Worm (Caenorhabditis elegans): ENCODE data around the gene rpt-3.

rpt-3 gene

DNA sequence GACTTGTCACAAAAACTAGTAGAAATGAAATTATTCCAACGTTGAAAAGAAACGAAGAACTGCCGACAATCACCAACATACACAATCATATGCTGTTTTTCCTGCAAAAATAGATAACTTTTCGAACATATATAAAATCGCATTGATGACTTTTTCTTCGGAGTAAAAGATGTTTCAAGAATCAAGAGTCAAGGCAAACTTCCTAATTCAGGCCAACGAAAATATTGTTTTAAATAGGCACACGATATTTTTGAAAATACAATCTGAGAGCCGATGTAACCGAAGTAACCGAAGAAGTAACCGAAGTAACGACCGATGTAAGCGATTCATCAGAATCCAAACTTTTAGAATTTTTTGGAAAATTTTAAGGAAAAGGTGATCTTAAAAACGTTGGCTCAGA lies 30.4 kb downstream of the rpt-3 start, which contains the start of gene C09E7.10 (continued):
- TF ChIP-seq snpc-4 (tag; optimal IDR thresholded peaks at IDR 0.05) (no peak), R02D3.7 (tag; optimal IDR thresholded peaks at IDR 0.05) (no peak)

DNA sequence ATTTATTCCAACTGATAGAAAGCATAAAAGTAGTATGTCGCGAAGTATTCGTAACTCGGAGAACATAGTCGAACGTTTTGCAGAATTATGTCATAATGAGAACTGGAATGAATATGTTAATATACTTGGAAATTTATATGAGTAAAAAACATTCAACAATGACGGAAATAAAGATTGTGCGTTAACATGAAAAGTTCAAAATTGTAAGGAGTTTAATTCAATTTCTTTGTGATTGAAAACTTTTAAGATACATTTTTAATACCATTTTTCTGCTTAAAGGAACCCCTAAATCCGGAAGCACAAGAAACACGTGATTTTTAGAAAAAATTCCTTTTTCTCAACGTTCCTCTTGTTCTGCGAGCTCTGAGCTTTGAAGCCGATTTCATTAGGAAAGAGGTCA lies 36.0 kb downstream of the rpt-3 start, which contains the start of gene oig-1:
Gene oig-1, minus strand, starts transcription at position 101 of the 400 bp plus-strand sequence.
- TF ChIP-seq aha-1 (tag) (no peak), php-3 (GFP tag; IDR thresholded peaks at IDR 0.05) (no peak), spr-1 (tag; optimal IDR thresholded peaks at IDR 0.05) (no peak), lin-29 (GFP tag; IDR thresholded peaks at IDR 0.05) (no peak), ceh-82 (tag; optimal IDR thresholded peaks at IDR 0.05) (no peak), mxl-3 (GFP tag; optimal IDR thresholded peaks at IDR 0.05) (no peak), mxl-2 (GFP tag; conservative IDR thresholded peaks at IDR 0.05) (no peak), ZK546.5 (tag; optimal IDR thresholded peaks at IDR 0.05) (no peak), tag-97 (GFP tag; IDR thresholded peaks at IDR 0.05) (no peak), hmg-1.1 (GFP tag; IDR thresholded peaks at IDR 0.05) (no peak), aly-2 (tag; optimal IDR thresholded peaks at IDR 0.05) (no peak), skn-1 (tag; optimal IDR thresholded peaks at IDR 0.05) (no peak), nhr-6 (tag; optimal IDR thresholded peaks at IDR 0.05) (no peak), nhr-48 (tag; optimal IDR thresholded peaks at IDR 0.05) (no peak), ces-1 (GFP tag; optimal IDR thresholded peaks at IDR 0.05) (no peak), lin-1 (GFP tag; IDR thresholded peaks at IDR 0.05) (no peak), lsy-2 (tag; optimal IDR thresholded peaks at IDR 0.05) (no peak), unc-62 (GFP tag; optimal IDR thresholded peaks at IDR 0.05 in 1 of 2) (no peak), unc-62 (tag; optimal IDR thresholded peaks at IDR 0.05) (no peak)

DNA sequence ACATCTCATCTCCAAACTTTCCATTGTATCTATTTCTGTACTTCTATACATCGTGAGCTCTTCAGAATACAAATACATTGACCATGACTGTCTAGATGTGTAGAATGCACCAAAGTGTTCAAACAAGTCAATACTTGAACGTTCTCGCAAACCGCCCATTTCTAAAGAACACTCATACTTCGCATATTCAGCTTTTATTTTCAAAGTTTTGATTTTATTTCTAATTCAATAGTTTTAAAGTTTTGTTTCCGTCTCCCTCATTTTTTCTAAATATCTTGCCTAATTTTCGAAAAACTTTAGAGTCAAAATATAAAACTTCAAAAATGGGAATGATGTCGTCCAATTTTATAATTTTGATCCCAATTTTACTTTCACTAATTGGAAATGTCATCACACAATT lies 38.3 kb downstream of the rpt-3 start, which contains the start of gene pqn-10:
Gene pqn-10, plus strand, starts transcription at position 301 of the 400 bp plus-strand sequence.
- TF ChIP-seq ceh-82 (tag; optimal IDR thresholded peaks at IDR 0.05) = no peak
- TF ChIP-seq ctbp-1 (GFP tag; IDR thresholded peaks at IDR 0.05) = no peak
- no peak for TF ChIP-seq F37D6.2 (tag; optimal IDR thresholded peaks at IDR 0.05)
- no peak for TF ChIP-seq mdt-29 (GFP tag; IDR thresholded peaks at IDR 0.05)
- no peak for TF ChIP-seq cey-2 (tag; optimal IDR thresholded peaks at IDR 0.05; ENCODE audit: borderline replicate concordance, insufficient read depth)
- TF ChIP-seq lin-39 (tag; optimal IDR thresholded peaks at IDR 0.05) = no peak
- TF ChIP-seq F44E2.7 (GFP tag; IDR thresholded peaks at IDR 0.05) = no peak

DNA sequence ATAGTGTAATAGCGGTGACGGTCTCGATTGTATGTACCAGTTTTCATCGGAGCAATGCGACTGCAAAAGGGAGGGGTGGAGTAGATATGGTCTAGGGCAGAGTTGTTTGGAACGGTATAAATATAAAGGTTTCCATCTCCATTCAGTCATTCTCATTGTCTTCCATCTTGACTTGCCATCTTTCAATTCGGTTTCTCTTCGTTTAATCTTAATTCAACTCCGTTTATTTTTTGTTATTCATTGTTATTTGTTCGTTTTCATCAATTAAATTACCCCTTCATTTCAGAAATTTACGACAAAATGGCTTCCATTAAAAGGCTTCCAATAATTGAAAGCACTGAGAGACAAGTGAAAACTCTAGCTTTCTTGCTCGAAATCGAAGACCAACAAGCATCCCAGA lies 41.5 kb downstream of the rpt-3 start, which contains the start of gene C09E7.11:
Gene C09E7.11, plus strand, starts transcription at position 301 of the 400 bp plus-strand sequence.
- TF ChIP-seq cey-2 (tag; optimal IDR thresholded peaks at IDR 0.05; ENCODE audit: borderline replicate concordance, insufficient read depth) = no peak
- no peak for TF ChIP-seq egl-27 (tag; optimal IDR thresholded peaks at IDR 0.05)
- TF ChIP-seq lsy-2 (tag; optimal IDR thresholded peaks at IDR 0.05) = no peak
- no peak for TF ChIP-seq madf-5 (GFP tag; IDR thresholded peaks at IDR 0.05)
- TF ChIP-seq daf-19 (GFP tag; conservative IDR thresholded peaks at IDR 0.05) = no peak
- no peak for TF ChIP-seq aha-1 (tag)
- no peak for TF ChIP-seq egl-43 (GFP tag; IDR thresholded peaks at IDR 0.05)
- TF ChIP-seq ztf-11 (tag; optimal IDR thresholded peaks at IDR 0.05) = no peak
- TF ChIP-seq php-3 (GFP tag; IDR thresholded peaks at IDR 0.05) = no peak

DNA sequence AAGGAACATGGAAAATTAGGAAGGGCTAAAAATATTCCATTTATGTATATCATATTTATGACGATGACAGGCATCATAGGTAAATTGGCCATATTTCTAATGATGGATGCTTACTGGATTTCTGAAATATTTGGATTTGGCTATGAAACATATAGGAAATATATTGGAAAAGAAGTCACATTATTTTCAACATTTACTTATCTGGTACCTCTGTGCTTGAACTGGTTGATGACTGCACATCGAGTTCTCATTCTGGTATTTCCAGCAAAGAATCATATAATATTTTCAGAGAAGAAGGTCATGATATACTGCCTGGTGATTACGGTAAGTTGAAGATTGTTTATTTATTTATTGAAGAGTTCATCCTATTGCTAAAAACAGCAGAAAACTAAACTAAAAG lies 43.1 kb downstream of the rpt-3 start, which contains the start of gene srxa-5:
Gene srxa-5, plus strand, starts transcription at position 301 of the 400 bp plus-strand sequence.
- TF ChIP-seq nhr-10 (tag; optimal IDR thresholded peaks at IDR 0.05) (no peak), zfp-2 (tag; optimal IDR thresholded peaks at IDR 0.05) (no peak), egl-27 (tag; optimal IDR thresholded peaks at IDR 0.05) (no peak), aha-1 (tag) (no peak), F49E8.2 (tag; optimal IDR thresholded peaks at IDR 0.05; ENCODE audit: borderline replicate concordance) (no peak), gei-8 (GFP tag; optimal IDR thresholded peaks at IDR 0.05) (no peak), nhr-41 (GFP tag; IDR thresholded peaks at IDR 0.05) (no peak), hif-1 (tag; optimal IDR thresholded peaks at IDR 0.05) (no peak), lim-7 (GFP tag; IDR thresholded peaks at IDR 0.05) (no peak), daf-16 (GFP tag; optimal IDR thresholded peaks at IDR 0.05) (no peak), daf-16 (tag; optimal IDR thresholded peaks at IDR 0.05) (no peak)
